Worm (Caenorhabditis elegans) whole organism, L4 larva: Measurements from ENCODE around the gene viro-2.

Source experiments
- F10B5.3 ChIP-seq: sonication (generic microtip); optimal IDR thresholded peaks from 2 replicates; lab custom pipeline; 2016; ENCODE audit warnings: mild to moderate bottlenecking, missing genetic modification characterization, missing compliant biosample characterization
- F44E2.7 ChIP-seq: fragments of 200-800 bp; sonication (Bioruptor generic); IDR thresholded peaks from 2 replicates; pipeline ENCODE4 v2.1.2; 2022; ENCODE audit warnings: missing genetic modification characterization, missing compliant biosample characterization
- T26A8.4 ChIP-seq: fragments of 200-800 bp; sonication (Bioruptor generic); IDR thresholded peaks from 2 replicates; pipeline ENCODE4 v1.3.6; 2022; ENCODE audit warnings: missing genetic modification characterization, missing compliant biosample characterization
- Y48G9A.11 ChIP-seq: fragments of 200-800 bp; sonication (Bioruptor generic); IDR thresholded peaks from 2 replicates; pipeline ENCODE4 v1.3.6; 2022; ENCODE audit warnings: missing genetic modification reagents, missing genetic modification characterization, missing compliant biosample characterization
- Y75B8A.6 ChIP-seq: fragments of 200-800 bp; sonication (Bioruptor generic); IDR thresholded peaks from 2 replicates; pipeline ENCODE4 v1.3.6; 2022; ENCODE audit warnings: missing genetic modification reagents, missing genetic modification characterization, missing compliant biosample characterization
- ZK337.2 ChIP-seq: fragments of 200-800 bp; sonication (Bioruptor generic); IDR thresholded peaks from 2 replicates; pipeline ENCODE4 v1.3.6; 2022; ENCODE audit warnings: missing genetic modification reagents, missing genetic modification characterization, missing compliant biosample characterization
- ZK546.5 ChIP-seq, 2 experiments: sonication (generic microtip); optimal IDR thresholded peaks; 2 replicates each; lab custom pipeline; 2017; ENCODE audit warnings: missing biosample characterization in 2 of 2, missing genetic modification characterization in 2 of 2
- aha-1 ChIP-seq: fragments of 150-350 bp; peaks from one replicate; lab custom pipeline; 2014; ENCODE audit warnings: missing biosample characterization, missing genetic modification characterization
- aly-2 ChIP-seq: sonication (generic microtip); optimal IDR thresholded peaks from 2 replicates; lab custom pipeline; 2018; ENCODE audit warnings: missing biosample characterization, missing genetic modification characterization
- ama-1 ChIP-seq: fragments of 150-350 bp; optimal IDR thresholded peaks from 2 replicates; lab custom pipeline; 2014; ENCODE audit warnings: inconsistent platforms, mixed read lengths
- arid-1 ChIP-seq: fragments of 200-800 bp; sonication (Bioruptor generic); conservative IDR thresholded peaks from 2 replicates; pipeline ENCODE4 v1.3.6; 2022; ENCODE audit warnings: missing genetic modification reagents, missing genetic modification characterization, missing compliant biosample characterization
- ceh-20 ChIP-seq: fragments of 200-800 bp; sonication (Bioruptor generic); IDR thresholded peaks from 2 replicates; pipeline ENCODE4 v1.3.6; 2022; ENCODE audit warnings: missing genetic modification reagents, missing genetic modification characterization, missing compliant biosample characterization
- ceh-62 ChIP-seq: sonication (generic microtip); optimal IDR thresholded peaks from 2 replicates; lab custom pipeline; 2017; ENCODE audit warnings: missing biosample characterization, missing genetic modification characterization
- ceh-82 ChIP-seq: sonication (generic microtip); optimal IDR thresholded peaks from 2 replicates; lab custom pipeline; 2017; ENCODE audit warnings: missing biosample characterization, missing genetic modification characterization
- ces-1 ChIP-seq: fragments of 150-350 bp; sonication (generic microtip); optimal IDR thresholded peaks from 4 replicates; lab custom pipeline; 2014; ENCODE audit warnings: missing biosample characterization, missing genetic modification reagents, missing genetic modification characterization
- cey-2 ChIP-seq: sonication (generic microtip); optimal IDR thresholded peaks from 3 replicates; lab custom pipeline; 2017; ENCODE audit warnings: missing genetic modification characterization, mild to moderate bottlenecking, missing compliant biosample characterization, antibody characterized with exemption, borderline replicate concordance; ENCODE audit not compliant: insufficient read depth
- ctbp-1 ChIP-seq: fragments of 200-800 bp; sonication (Bioruptor generic); IDR thresholded peaks from 2 replicates; pipeline ENCODE4 v1.3.6; 2022; ENCODE audit warnings: missing genetic modification reagents, missing genetic modification characterization, missing compliant biosample characterization
- daf-8 ChIP-seq: fragments of 200-800 bp; sonication (Bioruptor generic); IDR thresholded peaks from 2 replicates; pipeline ENCODE4 v1.3.6; 2022; ENCODE audit warnings: missing genetic modification characterization, missing compliant biosample characterization
- dmd-8 ChIP-seq: fragments of 200-800 bp; sonication (Bioruptor generic); IDR thresholded peaks from 2 replicates; pipeline ENCODE4 v1.3.6; 2022; ENCODE audit warnings: missing genetic modification characterization, missing compliant biosample characterization
- dmd-9 ChIP-seq: fragments of 200-800 bp; sonication (Bioruptor generic); IDR thresholded peaks from 2 replicates; pipeline ENCODE4 v1.3.6; 2022; ENCODE audit warnings: missing genetic modification reagents, missing genetic modification characterization, missing compliant biosample characterization
- duxl-1 ChIP-seq: sonication (generic microtip); optimal IDR thresholded peaks from 2 replicates; lab custom pipeline; 2016; ENCODE audit warnings: mild to moderate bottlenecking, missing genetic modification characterization, moderate library complexity, missing compliant biosample characterization; ENCODE audit not compliant: poor library complexity
- dve-1 ChIP-seq: sonication (generic microtip); optimal IDR thresholded peaks from 2 replicates; lab custom pipeline; 2017; ENCODE audit warnings: antibody characterized with exemption, mild to moderate bottlenecking, missing genetic modification characterization, missing compliant biosample characterization; ENCODE audit not compliant: insufficient read depth
- fkh-10 ChIP-seq: fragments of 150-350 bp; optimal IDR thresholded peaks from 2 replicates; lab custom pipeline; 2014; ENCODE audit warnings: missing biosample characterization, missing genetic modification reagents, missing genetic modification characterization
- hif-1 ChIP-seq, 2 experiments: sonication (generic microtip); optimal IDR thresholded peaks; 2 replicates each; lab custom pipeline; 2016 to 2017; ENCODE audit warnings: missing compliant biosample characterization in 2 of 2, missing genetic modification characterization in 2 of 2, missing genetic modification reagents in 2 of 2, missing genotype in 2 of 2, mild to moderate bottlenecking in 1 of 2
- hlh-30 ChIP-seq: sonication (generic microtip); optimal IDR thresholded peaks from 2 replicates; lab custom pipeline; 2017; ENCODE audit warnings: antibody characterized with exemption, mild to moderate bottlenecking, missing genetic modification characterization, missing compliant biosample characterization; ENCODE audit not compliant: insufficient read depth
- hmg-1.1 ChIP-seq: fragments of 200-800 bp; sonication (Bioruptor generic); IDR thresholded peaks from 2 replicates; pipeline ENCODE4 v1.3.6; 2022; ENCODE audit warnings: missing genetic modification reagents, missing genetic modification characterization, missing compliant biosample characterization
- jun-1 ChIP-seq: fragments of 150-350 bp; optimal IDR thresholded peaks from 2 replicates; lab custom pipeline; 2014; ENCODE audit warnings: missing biosample characterization, missing genetic modification reagents, missing genetic modification characterization
- lin-1 ChIP-seq: fragments of 200-800 bp; sonication (Bioruptor generic); IDR thresholded peaks from 2 replicates; pipeline ENCODE4 v1.3.6; 2022; ENCODE audit warnings: missing genetic modification reagents, missing genetic modification characterization, missing compliant biosample characterization
- lin-13 ChIP-seq: fragments of 150-350 bp; optimal IDR thresholded peaks from 2 replicates; lab custom pipeline; 2014; ENCODE audit warnings: missing biosample characterization, missing genetic modification reagents, missing genetic modification characterization
- madf-5 ChIP-seq, 2 experiments: fragments of 200-800 bp; sonication (Bioruptor generic); IDR thresholded peaks; 2 replicates each; pipeline ENCODE4 v1.3.6; 2022; ENCODE audit warnings: missing compliant biosample characterization in 2 of 2, missing genetic modification characterization in 2 of 2
- mdt-29 ChIP-seq: fragments of 200-800 bp; sonication (Bioruptor generic); IDR thresholded peaks from 2 replicates; pipeline ENCODE4 v1.3.6; 2022; ENCODE audit warnings: missing genetic modification reagents, missing genetic modification characterization, missing compliant biosample characterization
- mep-1 ChIP-seq: fragments of 150-350 bp; sonication (generic microtip); optimal IDR thresholded peaks from 3 replicates; lab custom pipeline; 2014; ENCODE audit warnings: missing biosample characterization, missing genetic modification characterization
- mxl-3 ChIP-seq: fragments of 200-800 bp; sonication (Bioruptor generic); optimal IDR thresholded peaks from 2 replicates; lab custom pipeline; 2018; ENCODE audit warnings: mild to moderate bottlenecking, missing genetic modification characterization, missing compliant biosample characterization
- nhr-11 ChIP-seq: fragments of 150-350 bp; optimal IDR thresholded peaks from 2 replicates; lab custom pipeline; 2014; ENCODE audit warnings: missing biosample characterization, missing genetic modification characterization
- nhr-237 ChIP-seq: sonication (generic microtip); optimal IDR thresholded peaks from 2 replicates; lab custom pipeline; 2017; ENCODE audit warnings: missing biosample characterization, missing genetic modification characterization
- nhr-42 ChIP-seq: fragments of 200-800 bp; sonication (Bioruptor generic); IDR thresholded peaks from 2 replicates; pipeline ENCODE4 v1.3.6; 2022; ENCODE audit warnings: missing genetic modification characterization, missing compliant biosample characterization
- nhr-76 ChIP-seq: fragments of 150-350 bp; optimal IDR thresholded peaks from 2 replicates; lab custom pipeline; 2014; ENCODE audit warnings: missing biosample characterization, missing genetic modification characterization
- nhr-77 ChIP-seq: fragments of 150-350 bp; optimal IDR thresholded peaks from 2 replicates; lab custom pipeline; 2014; ENCODE audit warnings: missing biosample characterization, missing genetic modification characterization
- pqm-1 ChIP-seq: sonication (generic microtip); optimal IDR thresholded peaks from 2 replicates; lab custom pipeline; 2017; ENCODE audit warnings: missing biosample characterization, missing genetic modification characterization
- rbr-2 ChIP-seq: sonication (generic microtip); optimal IDR thresholded peaks from 2 replicates; lab custom pipeline; 2016; ENCODE audit warnings: missing genotype, missing genetic modification characterization, missing compliant biosample characterization
- saeg-2 ChIP-seq: fragments of 200-800 bp; sonication (Bioruptor generic); IDR thresholded peaks from 2 replicates; pipeline ENCODE4 v1.3.6; 2022; ENCODE audit warnings: missing genetic modification reagents, missing genetic modification characterization, missing compliant biosample characterization
- spr-1 ChIP-seq: sonication (generic microtip); optimal IDR thresholded peaks from 2 replicates; lab custom pipeline; 2016; ENCODE audit warnings: mild to moderate bottlenecking, missing genetic modification characterization, missing compliant biosample characterization
- tag-97 ChIP-seq: fragments of 200-800 bp; sonication (Bioruptor generic); IDR thresholded peaks from 2 replicates; pipeline ENCODE4 v1.3.6; 2022; ENCODE audit warnings: missing genetic modification characterization, missing compliant biosample characterization
- unc-130 ChIP-seq: sonication (generic microtip); optimal IDR thresholded peaks from 2 replicates; lab custom pipeline; 2016; ENCODE audit warnings: missing genetic modification reagents, missing genetic modification characterization, missing compliant biosample characterization
- unc-62 ChIP-seq, 3 experiments: fragments of 150-350 bp in 1 of 3; sonication (generic microtip); optimal IDR thresholded peaks in 2 of 3; peaks in 1 of 3; 1 replicate in 1 of 3; 2 replicates in 2 of 3; lab custom pipeline; 2014 to 2017; ENCODE audit warnings: missing biosample characterization in 3 of 3, missing genetic modification characterization in 3 of 3, missing genetic modification reagents in 3 of 3, missing genotype in 1 of 3
- vab-7 ChIP-seq: fragments of 200-800 bp; sonication (Bioruptor generic); IDR thresholded peaks from 2 replicates; pipeline ENCODE4 v1.3.6; 2022; ENCODE audit warnings: missing genetic modification reagents, missing genetic modification characterization, missing compliant biosample characterization
- zfp-3 ChIP-seq: fragments of 200-800 bp; sonication (Bioruptor generic); conservative IDR thresholded peaks from 2 replicates; pipeline ENCODE4 v1.3.6; 2022; ENCODE audit warnings: missing genetic modification reagents, missing genetic modification characterization, missing compliant biosample characterization
- ztf-11 ChIP-seq: fragments of 150-350 bp; optimal IDR thresholded peaks from 2 replicates; lab custom pipeline; 2014; ENCODE audit warnings: missing biosample characterization, missing genetic modification characterization
- ztf-7 ChIP-seq: fragments of 150-350 bp; optimal IDR thresholded peaks from 2 replicates; lab custom pipeline; 2014; ENCODE audit warnings: missing biosample characterization, missing genetic modification characterization

viro-2 gene

ce11 chrIII:7150162-7150561, 21.5 kb downstream of the viro-2 start:
- TF ChIP-seq T26A8.4 (no peak), Y75B8A.6 (GFP tag; lab: Robert Waterston, UW) (no peak), vab-7 (no peak), ztf-7 (tag; lab: Kevin White, UChicago) (no peak), pqm-1 (no peak), aha-1 (tag; lab: Kevin White, UChicago) (peak; percentile 91), rbr-2 (no peak), aly-2 (tag; lab: Kevin White, UChicago) (no peak), duxl-1 (no peak), unc-62 (GFP tag; optimal IDR thresholded peaks at IDR 0.05 in 1 of 2; lab: Kevin White, UChicago) (peak in 1 of 2 experiments; percentile 54), unc-62 (tag; optimal IDR thresholded peaks at IDR 0.05; lab: Kevin White, UChicago) (no peak), daf-8 (GFP tag; lab: Robert Waterston, UW) (no peak), ZK546.5 (tag; optimal IDR thresholded peaks at IDR 0.05; lab: Kevin White, UChicago) (no peak), ces-1 (GFP tag; lab: Kevin White, UChicago) (no peak), ceh-82 (tag; lab: Kevin White, UChicago) (no peak)

- TF ChIP-seq dve-1 (tag; lab: Kevin White, UChicago) (no peak), spr-1 (tag; lab: Kevin White, UChicago) (no peak), mep-1 (tag; lab: Kevin White, UChicago) (peak; percentile 2), T26A8.4 (0 out of 2 replicates have a peak, but pooled peaks have one; percentile 7), F44E2.7 (GFP tag; lab: Robert Waterston, UW) (no peak), duxl-1 (no peak), unc-130 (GFP tag; lab: Kevin White, UChicago) (no peak), lin-1 (no peak), dmd-8 (no peak), nhr-11 (tag; lab: Kevin White, UChicago) (no peak), aha-1 (tag; lab: Kevin White, UChicago) (no peak), ceh-62 (tag; lab: Kevin White, UChicago) (no peak), ctbp-1 (GFP tag; lab: Robert Waterston, UW) (0 out of 2 replicates have a peak, but pooled peaks have one; percentile 37), Y75B8A.6 (GFP tag; lab: Robert Waterston, UW) (no peak), ama-1 (no peak), jun-1 (tag; lab: Kevin White, UChicago) (no peak), Y48G9A.11 (GFP tag; lab: Robert Waterston, UW) (no peak)
These were observed 23.9 kb downstream of the viro-2 start for ce11 chrIII:7152569-7152968.

DNA sequence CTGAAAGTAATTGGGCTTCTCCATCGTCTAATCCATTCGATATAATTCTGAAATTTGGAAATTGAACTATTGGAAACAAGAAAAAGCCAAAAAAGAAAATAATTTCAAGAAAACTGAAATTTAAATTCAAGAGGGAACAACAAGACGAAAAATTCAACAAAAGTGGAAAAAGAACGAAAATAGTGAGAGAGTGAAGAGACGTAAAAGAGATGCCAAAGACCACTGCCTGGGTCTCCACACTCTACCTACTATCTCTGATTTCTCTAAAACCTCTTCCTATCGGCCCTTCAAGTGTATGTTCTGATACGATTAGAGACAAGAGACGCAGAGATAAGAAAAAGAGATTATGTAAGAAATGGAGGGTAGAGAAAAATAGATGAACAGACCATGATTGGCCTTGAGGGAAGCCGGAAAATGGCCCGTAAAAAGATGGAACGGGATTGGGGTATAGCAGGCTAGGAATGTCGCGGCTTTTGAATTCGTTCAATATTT, 25.1 kb downstream of the viro-2 start, which contains the start of gene ogt-1:
Gene ogt-1 (minus strand): TSS at position 51 of the 492 bp plus-strand sequence.
- no peak for TF ChIP-seq zfp-3 (GFP tag; lab: Robert Waterston, UW)
- peak in 1 of 2 experiments; percentile 65 for TF ChIP-seq hif-1 (tag; optimal IDR thresholded peaks at IDR 0.05; lab: Kevin White, UChicago)
- peak; percentile 88 for TF ChIP-seq hlh-30
- TF ChIP-seq F10B5.3 (tag; lab: Kevin White, UChicago), result peak; percentile 32
- no peak for TF ChIP-seq vab-7
- TF ChIP-seq mxl-3 (GFP tag; lab: Kevin White, UChicago), result no peak
- TF ChIP-seq nhr-42 (GFP tag; lab: Robert Waterston, UW), result no peak
- TF ChIP-seq dmd-9 (GFP tag; lab: Robert Waterston, UW), result no peak
- TF ChIP-seq daf-8 (GFP tag; lab: Robert Waterston, UW), result no peak
- peak; percentile 25 for TF ChIP-seq nhr-76 (tag; lab: Kevin White, UChicago)
- no peak for TF ChIP-seq nhr-237 (tag; lab: Kevin White, UChicago)
- TF ChIP-seq mdt-29 (GFP tag; lab: Robert Waterston, UW), result no peak
- peak; percentile 57 for TF ChIP-seq arid-1
- TF ChIP-seq madf-5 (GFP tag; IDR thresholded peaks at IDR 0.05; lab: Robert Waterston, UW), result no peak
- TF ChIP-seq cey-2 (tag; lab: Kevin White, UChicago), result peak; percentile 43
- TF ChIP-seq hmg-1.1 (GFP tag; lab: Robert Waterston, UW), result peak; percentile 82
- TF ChIP-seq ZK546.5 (tag; optimal IDR thresholded peaks at IDR 0.05; lab: Kevin White, UChicago), result no peak
- peak; percentile 17 for TF ChIP-seq nhr-77 (tag; lab: Kevin White, UChicago)
- peak; percentile 28 for TF ChIP-seq lin-13
- TF ChIP-seq saeg-2 (GFP tag; lab: Robert Waterston, UW), result 0 out of 2 replicates have a peak, but pooled peaks have one; percentile 37
- TF ChIP-seq fkh-10 (GFP tag; lab: Kevin White, UChicago), result no peak
- no peak for TF ChIP-seq ztf-11 (tag; lab: Kevin White, UChicago)
- peak; percentile 54; the same call in 1 of the 2 replicates for TF ChIP-seq ceh-20 (GFP tag; lab: Robert Waterston, UW)
- TF ChIP-seq ZK337.2 (GFP tag; lab: Robert Waterston, UW), result no peak
- no peak for TF ChIP-seq tag-97 (GFP tag; lab: Robert Waterston, UW)
